Fruit fly (Drosophila melanogaster) whole organism, embryonic: ENCODE data around the gene RAF2.

Experiments
- CG11093 ChIP-seq: fragments of 200-800 bp; sonication (Bioruptor generic); IDR thresholded peaks from 3 replicates; pipeline ENCODE4 v1.3.6; 2022; ENCODE audit warnings: missing biosample characterization, missing genetic modification characterization
- CG11456 ChIP-seq: fragments of 200-800 bp; sonication (Bioruptor generic); IDR thresholded peaks from 3 replicates; pipeline ENCODE4 v1.3.6; 2022; ENCODE audit warnings: missing biosample characterization, missing genetic modification characterization
- CG11560 ChIP-seq: fragments of 200-800 bp; sonication (Bioruptor generic); IDR thresholded peaks from 3 replicates; pipeline ENCODE4 v1.3.6; 2022; ENCODE audit warnings: missing biosample characterization, missing genetic modification characterization
- CG12219 ChIP-seq: fragments of 200-800 bp; sonication (Bioruptor generic); optimal IDR thresholded peaks from 3 replicates; lab custom pipeline; 2018; ENCODE audit warnings: missing biosample characterization, mild to moderate bottlenecking, missing genetic modification characterization
- CG1233 ChIP-seq: fragments of 200-800 bp; sonication (Bioruptor generic); optimal IDR thresholded peaks from 4 replicates; lab custom pipeline; 2018; ENCODE audit warnings: missing biosample characterization, mild to moderate bottlenecking, missing genetic modification characterization
- CG12659 ChIP-seq: fragments of 200-800 bp; sonication (Bioruptor generic); optimal IDR thresholded peaks from 3 replicates; lab custom pipeline; 2017; ENCODE audit warnings: mild to moderate bottlenecking, missing biosample characterization, missing genetic modification reagents, missing genetic modification characterization
- CG12769 ChIP-seq: fragments of 200-800 bp; sonication (Bioruptor generic); optimal IDR thresholded peaks from 2 replicates; lab custom pipeline; 2019; ENCODE audit warnings: missing biosample characterization, mild to moderate bottlenecking, missing genetic modification characterization, moderate library complexity
- CG14050 ChIP-seq: fragments of 200-800 bp; sonication (Bioruptor generic); IDR thresholded peaks from 3 replicates; pipeline ENCODE4 v1.3.6; 2022; ENCODE audit warnings: missing biosample characterization, missing genetic modification characterization
- CG1602 ChIP-seq: fragments of 200-800 bp; sonication (Bioruptor generic); optimal IDR thresholded peaks from 3 replicates; lab custom pipeline; 2016; ENCODE audit warnings: missing biosample characterization, missing genetic modification characterization
- CG17359 ChIP-seq: fragments of 200-800 bp; sonication (Bioruptor generic); optimal IDR thresholded peaks from 3 replicates; lab custom pipeline; 2018; ENCODE audit warnings: missing biosample characterization, mild to moderate bottlenecking, missing genetic modification characterization, moderate library complexity
- CG17912 ChIP-seq: fragments of 200-800 bp; sonication (Bioruptor generic); optimal IDR thresholded peaks from 2 replicates; lab custom pipeline; 2018; ENCODE audit warnings: missing biosample characterization, mild to moderate bottlenecking, missing genetic modification characterization
- CG30020 ChIP-seq: fragments of 200-800 bp; optimal IDR thresholded peaks from 2 replicates; lab custom pipeline; 2019; ENCODE audit warnings: missing biosample characterization, mild to moderate bottlenecking, missing genetic modification characterization, moderate library complexity
- CG30403 ChIP-seq: fragments of 200-800 bp; sonication (Bioruptor generic); optimal IDR thresholded peaks from 3 replicates; lab custom pipeline; 2016; ENCODE audit warnings: missing biosample characterization, missing genetic modification characterization
- CG4424 ChIP-seq: fragments of 200-800 bp; sonication (Bioruptor generic); optimal IDR thresholded peaks from 3 replicates; lab custom pipeline; 2016; ENCODE audit warnings: missing biosample characterization, missing genetic modification characterization
- CG4617 ChIP-seq: fragments of 200-800 bp; sonication (Bioruptor generic); optimal IDR thresholded peaks from 3 replicates; lab custom pipeline; 2016; ENCODE audit warnings: missing biosample characterization, missing genetic modification characterization, borderline replicate concordance
- CG5245 ChIP-seq: fragments of 200-800 bp; sonication (Bioruptor generic); optimal IDR thresholded peaks from 3 replicates; lab custom pipeline; 2016; ENCODE audit warnings: missing biosample characterization, missing genetic modification characterization
- CG8281 ChIP-seq: fragments of 200-800 bp; sonication (Bioruptor generic); optimal IDR thresholded peaks from 2 replicates; lab custom pipeline; 2018; ENCODE audit warnings: missing biosample characterization, mild to moderate bottlenecking, missing genetic modification characterization, moderate library complexity
- CHES-1-like ChIP-seq: fragments of 200-800 bp; sonication (Bioruptor generic); optimal IDR thresholded peaks from 2 replicates; lab custom pipeline; 2016; ENCODE audit warnings: missing biosample characterization, missing genetic modification characterization
- HLH4C ChIP-seq: fragments of 200-800 bp; sonication (Bioruptor generic); IDR thresholded peaks from 3 replicates; pipeline ENCODE4 v1.3.6; 2022; ENCODE audit warnings: missing biosample characterization, missing genetic modification characterization; ENCODE audit not compliant: partially characterized antibody
- Hr51 ChIP-seq, 2 experiments: fragments of 200-800 bp; sonication (Bioruptor generic); optimal IDR thresholded peaks; 2 replicates in 1 of 2; 3 replicates in 1 of 2; lab custom pipeline; 2016 to 2018; ENCODE audit warnings: missing biosample characterization in 2 of 2, missing genetic modification characterization in 2 of 2, mild to moderate bottlenecking in 1 of 2, moderate library complexity in 1 of 2
- Hr78 ChIP-seq, 2 experiments: fragments of 200-800 bp in 1 of 2; fragments of >200 bp in 1 of 2; sonication (Bioruptor generic) in 1 of 2; optimal IDR thresholded peaks; 2 replicates each; lab custom pipeline; 2017 to 2019; ENCODE audit warnings: missing biosample characterization in 2 of 2, missing genetic modification characterization in 2 of 2, mild to moderate bottlenecking in 1 of 2, moderate library complexity in 1 of 2
- Lhr ChIP-seq: fragments of 200-800 bp; sonication (Bioruptor generic); optimal IDR thresholded peaks from 3 replicates; lab custom pipeline; 2017; ENCODE audit warnings: mild to moderate bottlenecking, missing biosample characterization, missing genetic modification reagents, missing genetic modification characterization
- Meics ChIP-seq: fragments of 200-800 bp; sonication (Bioruptor generic); optimal IDR thresholded peaks from 2 replicates; lab custom pipeline; 2017; ENCODE audit warnings: missing biosample characterization, mild to moderate bottlenecking, missing genetic modification characterization
- Mes4 ChIP-seq: fragments of 200-800 bp; sonication (Bioruptor generic); optimal IDR thresholded peaks from 2 replicates; lab custom pipeline; 2016; ENCODE audit warnings: missing biosample characterization, missing genetic modification characterization
- Neu2 ChIP-seq: fragments of 200-800 bp; sonication (Bioruptor generic); optimal IDR thresholded peaks from 3 replicates; lab custom pipeline; 2016; ENCODE audit warnings: missing biosample characterization, missing genetic modification characterization, borderline replicate concordance
- Oli ChIP-seq: fragments of 200-800 bp; sonication (Bioruptor generic); optimal IDR thresholded peaks from 2 replicates; lab custom pipeline; 2018; ENCODE audit warnings: missing biosample characterization, mild to moderate bottlenecking, missing genetic modification characterization, moderate library complexity
- Opbp ChIP-seq: fragments of 200-800 bp; sonication (Bioruptor generic); IDR thresholded peaks from 3 replicates; pipeline ENCODE4 v1.3.6; 2022; ENCODE audit warnings: missing biosample characterization, missing genetic modification characterization; ENCODE audit not compliant: partially characterized antibody
- Vsx1 ChIP-seq: fragments of 200-800 bp; sonication (Bioruptor generic); optimal IDR thresholded peaks from 2 replicates; lab custom pipeline; 2017; ENCODE audit warnings: missing biosample characterization, mild to moderate bottlenecking, missing genetic modification characterization, missing genetic modification reagents
- bcd ChIP-seq: fragments of 200-800 bp; sonication (Bioruptor generic); optimal IDR thresholded peaks from 2 replicates; lab custom pipeline; 2017; ENCODE audit warnings: missing biosample characterization, mild to moderate bottlenecking, missing genetic modification characterization
- chinmo ChIP-seq: fragments of 200-800 bp; sonication (Bioruptor generic); IDR thresholded peaks from 4 replicates; pipeline ENCODE4 v1.3.6; 2022; ENCODE audit warnings: missing biosample characterization, missing genetic modification characterization; ENCODE audit not compliant: partially characterized antibody
- croc ChIP-seq: fragments of 200-800 bp; sonication (Bioruptor generic); conservative IDR thresholded peaks from 3 replicates; pipeline ENCODE4 v1.3.6; 2022; ENCODE audit warnings: missing biosample characterization, missing genetic modification characterization
- crol ChIP-seq: fragments of 200-800 bp; sonication (Bioruptor generic); IDR thresholded peaks from 2 replicates; pipeline ENCODE4 v1.3.6; 2022; ENCODE audit warnings: missing biosample characterization, missing genetic modification characterization
- cwo ChIP-seq: fragments of 200-800 bp; sonication (Bioruptor generic); optimal IDR thresholded peaks from 3 replicates; lab custom pipeline; 2017; ENCODE audit warnings: missing biosample characterization, missing genetic modification characterization, mild to moderate bottlenecking, moderate library complexity, missing genetic modification reagents
- fd64A ChIP-seq: fragments of 200-800 bp; sonication (Bioruptor generic); optimal IDR thresholded peaks from 3 replicates; lab custom pipeline; 2018; ENCODE audit warnings: missing biosample characterization, mild to moderate bottlenecking, missing genetic modification characterization
- fu2 ChIP-seq: fragments of 200-800 bp; sonication (Bioruptor generic); optimal IDR thresholded peaks from 2 replicates; lab custom pipeline; 2016; ENCODE audit warnings: missing biosample characterization, missing genetic modification characterization
- gem ChIP-seq: fragments of 200-800 bp; sonication (Bioruptor generic); optimal IDR thresholded peaks from 2 replicates; lab custom pipeline; 2019; ENCODE audit warnings: missing biosample characterization, mild to moderate bottlenecking, missing genetic modification characterization, moderate library complexity
- grn ChIP-seq: fragments of 200-800 bp; sonication (Bioruptor generic); optimal IDR thresholded peaks from 3 replicates; lab custom pipeline; 2017; ENCODE audit warnings: missing biosample characterization, missing genetic modification characterization
- jing ChIP-seq: fragments of 200-800 bp; sonication (Bioruptor generic); optimal IDR thresholded peaks from 2 replicates; lab custom pipeline; 2018; ENCODE audit warnings: missing biosample characterization, mild to moderate bottlenecking, missing genetic modification characterization
- lab ChIP-seq: fragments of 200-800 bp; sonication (Bioruptor generic); optimal IDR thresholded peaks from 3 replicates; lab custom pipeline; 2017; ENCODE audit warnings: missing biosample characterization, missing genetic modification characterization, mild to moderate bottlenecking, moderate library complexity, missing genetic modification reagents
- lbe ChIP-seq: fragments of 200-800 bp; sonication (Bioruptor generic); optimal IDR thresholded peaks from 2 replicates; lab custom pipeline; 2016; ENCODE audit warnings: missing biosample characterization, mild to moderate bottlenecking, missing genetic modification characterization
- ro ChIP-seq: fragments of 200-800 bp; sonication (Bioruptor generic); IDR thresholded peaks from 2 replicates; pipeline ENCODE4 v1.3.6; 2022; ENCODE audit warnings: missing biosample characterization, missing genetic modification characterization
- sd ChIP-seq: fragments of 200-800 bp; sonication (Bioruptor generic); optimal IDR thresholded peaks from 3 replicates; lab custom pipeline; 2018; ENCODE audit warnings: missing biosample characterization, mild to moderate bottlenecking, missing genetic modification characterization, moderate library complexity
- sug ChIP-seq: fragments of 200-800 bp; optimal IDR thresholded peaks from 2 replicates; lab custom pipeline; 2019; ENCODE audit warnings: missing biosample characterization, mild to moderate bottlenecking, missing genetic modification characterization, moderate library complexity
- tin ChIP-seq: fragments of 200-800 bp; sonication (Bioruptor generic); optimal IDR thresholded peaks from 3 replicates; lab custom pipeline; 2016; ENCODE audit warnings: missing biosample characterization, missing genetic modification characterization
- tna ChIP-seq: fragments of 200-800 bp; sonication (Bioruptor generic); IDR thresholded peaks from 2 replicates; pipeline ENCODE4 v1.3.6; 2022; ENCODE audit warnings: missing biosample characterization, missing genetic modification characterization; ENCODE audit not compliant: partially characterized antibody
- trem ChIP-seq: fragments of 200-800 bp; optimal IDR thresholded peaks from 3 replicates; lab custom pipeline; 2019; ENCODE audit warnings: missing biosample characterization, mild to moderate bottlenecking, missing genetic modification characterization, moderate library complexity
- tup ChIP-seq: fragments of 200-800 bp; sonication (Bioruptor generic); optimal IDR thresholded peaks from 2 replicates; lab custom pipeline; 2016; ENCODE audit warnings: missing biosample characterization, mild to moderate bottlenecking, missing genetic modification characterization, moderate library complexity
- unpg ChIP-seq: fragments of 200-800 bp; sonication (Bioruptor generic); optimal IDR thresholded peaks from 3 replicates; lab custom pipeline; 2018; ENCODE audit warnings: missing biosample characterization, mild to moderate bottlenecking, missing genetic modification characterization, moderate library complexity
- yki ChIP-seq: fragments of >200 bp; optimal IDR thresholded peaks from 3 replicates; lab custom pipeline; 2018

The RAF2 gene

DNA sequence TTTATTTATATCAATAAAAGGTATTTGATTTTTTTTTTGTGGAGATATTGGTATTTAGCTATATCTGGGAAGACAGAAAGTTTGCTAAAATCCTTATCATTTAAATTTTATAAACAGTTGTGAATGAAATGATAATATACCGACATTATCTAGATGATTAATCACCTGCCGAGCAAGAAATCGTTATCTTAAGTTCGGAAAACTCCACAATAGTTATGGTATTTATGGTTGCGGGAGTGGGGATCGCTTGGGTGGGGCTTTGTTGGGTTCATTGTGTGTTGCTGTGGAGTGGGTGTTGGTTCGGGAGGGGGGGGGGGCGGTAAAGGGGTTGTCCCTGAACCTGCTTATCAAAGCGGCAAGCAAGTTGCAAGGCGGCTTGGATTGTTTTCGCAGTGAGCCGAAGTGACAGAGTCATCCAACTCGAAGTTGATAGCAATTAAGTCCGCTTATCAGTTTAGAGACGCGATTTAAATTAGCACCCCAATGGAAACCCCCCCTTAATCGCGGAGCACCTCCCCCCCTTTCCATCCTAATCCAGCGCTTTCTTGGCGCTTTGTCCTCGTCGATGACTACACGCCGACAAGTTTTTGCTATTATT is 6.2 kb downstream of the RAF2 start:
- 0 out of 3 replicates have a peak, but pooled peaks have one; percentile 8 for TF ChIP-seq HLH4C (GFP tag; lab: Robert Waterston, UW)
- no peak for TF ChIP-seq tup (GFP tag; lab: Kevin White, UChicago)
- no peak for TF ChIP-seq Neu2 (GFP tag; lab: Kevin White, UChicago)
- no peak for TF ChIP-seq CG17912 (GFP tag; lab: Kevin White, UChicago)
- no peak for TF ChIP-seq CG11093 (GFP tag; lab: Robert Waterston, UW)
- TF ChIP-seq sug (tag; lab: Kevin White, UChicago), result peak; percentile 28
- TF ChIP-seq CG30020 (tag; lab: Kevin White, UChicago), result no peak
- TF ChIP-seq CG8281 (tag; lab: Kevin White, UChicago), result no peak
- TF ChIP-seq Vsx1, result no peak
- TF ChIP-seq tin (GFP tag; lab: Kevin White, UChicago), result no peak
- no peak for TF ChIP-seq jing (GFP tag; lab: Kevin White, UChicago)
- TF ChIP-seq CG11456 (GFP tag; lab: Robert Waterston, UW), result 0 out of 3 replicates have a peak, but pooled peaks have one; percentile 4
- peak; percentile 63; the same call in 1 of the 2 replicates for TF ChIP-seq crol (GFP tag; lab: Robert Waterston, UW)
- TF ChIP-seq croc, result no peak
- TF ChIP-seq Opbp (GFP tag; lab: Robert Waterston, UW), result no peak
- TF ChIP-seq CG1602, result no peak
- TF ChIP-seq yki (lab: Kevin White, UChicago), result no peak
- no peak for TF ChIP-seq fd64A (GFP tag; lab: Kevin White, UChicago)
- peak in 1 of 2 experiments; percentile 62 for TF ChIP-seq Hr78 (GFP tag; optimal IDR thresholded peaks at IDR 0.05; lab: Kevin White, UChicago)
- TF ChIP-seq fu2, result no peak
- TF ChIP-seq grn, result peak; percentile 37
- TF ChIP-seq Lhr (GFP tag; lab: Kevin White, UChicago), result no peak
- TF ChIP-seq lbe (GFP tag; lab: Kevin White, UChicago), result no peak
- TF ChIP-seq CG11560, result no peak
- TF ChIP-seq CG1233 (GFP tag; lab: Kevin White, UChicago), result no peak
- TF ChIP-seq CG12769 (tag; lab: Kevin White, UChicago), result no peak
- no peak for TF ChIP-seq Mes4 (GFP tag; lab: Kevin White, UChicago)
- TF ChIP-seq CG5245 (GFP tag; lab: Kevin White, UChicago), result no peak
- TF ChIP-seq Oli (tag; lab: Kevin White, UChicago), result no peak
- TF ChIP-seq lab (GFP tag; lab: Kevin White, UChicago), result peak; percentile 66
- no peak for TF ChIP-seq cwo (GFP tag; lab: Kevin White, UChicago)
- TF ChIP-seq tna (GFP tag; lab: Robert Waterston, UW), result 0 out of 2 replicates have a peak, but pooled peaks have one; percentile 29
- TF ChIP-seq sd (tag; lab: Kevin White, UChicago), result peak; percentile 64
- TF ChIP-seq, all 482 proteins: peak for 9

DNA sequence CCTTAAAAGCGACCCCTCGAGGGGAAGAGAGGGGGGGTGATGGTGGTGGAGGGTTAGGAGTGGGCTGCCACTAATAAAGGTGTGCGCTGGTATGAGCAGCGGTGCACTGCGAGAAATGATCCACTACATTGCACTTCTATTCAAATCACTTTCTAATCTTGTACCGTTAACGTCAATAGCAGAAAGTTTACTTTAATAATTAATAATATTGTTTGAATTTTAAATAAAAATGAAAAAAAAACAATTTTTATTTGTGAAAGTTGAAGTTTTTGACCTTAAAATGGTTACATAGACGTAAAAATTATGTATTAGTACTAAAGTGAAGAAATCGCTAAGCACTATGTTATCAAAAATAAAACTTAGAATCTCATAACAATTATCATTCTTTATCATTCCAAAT is 6.7 kb downstream of the RAF2 start:
- TF ChIP-seq cwo (GFP tag; lab: Kevin White, UChicago), result no peak
- TF ChIP-seq Meics (GFP tag; lab: Kevin White, UChicago), result peak; percentile 47
- TF ChIP-seq unpg, result peak; percentile 20
- TF ChIP-seq CHES-1-like (GFP tag; lab: Kevin White, UChicago), result no peak
- peak in 1 of 2 experiments; percentile 30 for TF ChIP-seq Hr51 (GFP tag; optimal IDR thresholded peaks at IDR 0.05; lab: Kevin White, UChicago)
- TF ChIP-seq trem (tag; lab: Kevin White, UChicago), result peak; percentile 10
- TF ChIP-seq CG12219 (GFP tag; lab: Kevin White, UChicago), result no peak
- TF ChIP-seq CG30403 (GFP tag; lab: Kevin White, UChicago), result peak; percentile 21
- peak; percentile 10 for TF ChIP-seq bcd (GFP tag; lab: Kevin White, UChicago)
- TF ChIP-seq chinmo (GFP tag; lab: Robert Waterston, UW), result no peak
- peak; percentile 9 for TF ChIP-seq CG12659 (GFP tag; lab: Kevin White, UChicago)
- no peak for TF ChIP-seq lbe (GFP tag; lab: Kevin White, UChicago)
- no peak for TF ChIP-seq CG17359 (tag; lab: Kevin White, UChicago)
- TF ChIP-seq CG4617 (GFP tag; lab: Kevin White, UChicago), result no peak
- peak; percentile 59 for TF ChIP-seq gem (tag; lab: Kevin White, UChicago)
- TF ChIP-seq CG4424 (GFP tag; lab: Kevin White, UChicago), result no peak
- TF ChIP-seq CG14050, result no peak
- TF ChIP-seq ro (GFP tag; lab: Robert Waterston, UW), result no peak
